Worm (Caenorhabditis elegans) whole organism, L2 larva: ENCODE data around the gene Y67D8C.22.

Experiments used
- aly-2 ChIP-seq: fragments of 150-350 bp; optimal IDR thresholded peaks from 2 replicates; lab custom pipeline; 2014; ENCODE audit warnings: missing biosample characterization, missing genetic modification characterization
- ama-1 ChIP-seq: fragments of 150-350 bp; optimal IDR thresholded peaks from 2 replicates; lab custom pipeline; 2018; ENCODE audit warnings: inconsistent platforms
- ceh-16 ChIP-seq: fragments of 150-350 bp; optimal IDR thresholded peaks from 2 replicates; lab custom pipeline; 2014; ENCODE audit warnings: missing biosample characterization, missing genetic modification characterization
- elt-1 ChIP-seq: fragments of 150-350 bp; optimal IDR thresholded peaks from 2 replicates; lab custom pipeline; 2014; ENCODE audit warnings: missing biosample characterization, missing genetic modification characterization
- lin-39 ChIP-seq: fragments of 150-350 bp; optimal IDR thresholded peaks from 2 replicates; lab custom pipeline; 2014; ENCODE audit warnings: missing biosample characterization, missing genetic modification reagents, missing genetic modification characterization
- lsy-2 ChIP-seq, 2 experiments: fragments of 150-350 bp in 1 of 2; sonication (generic microtip) in 1 of 2; optimal IDR thresholded peaks; 2 replicates each; lab custom pipeline; 2014 to 2017; ENCODE audit warnings: missing biosample characterization in 2 of 2, missing genetic modification characterization in 2 of 2
- nhr-12 ChIP-seq: fragments of 150-350 bp; optimal IDR thresholded peaks from 2 replicates; lab custom pipeline; 2014; ENCODE audit warnings: missing biosample characterization, missing genetic modification characterization
- nhr-21 ChIP-seq: fragments of 150-350 bp; optimal IDR thresholded peaks from 2 replicates; lab custom pipeline; 2014; ENCODE audit warnings: missing biosample characterization, missing genetic modification characterization
- snpc-4 ChIP-seq: fragments of 150-350 bp; optimal IDR thresholded peaks from 2 replicates; lab custom pipeline; 2014; ENCODE audit warnings: missing biosample characterization, missing genetic modification characterization
- unc-62 ChIP-seq: fragments of 150-350 bp; optimal IDR thresholded peaks from 2 replicates; lab custom pipeline; 2014; ENCODE audit warnings: missing biosample characterization, missing genetic modification reagents, missing genetic modification characterization
- zag-1 ChIP-seq: fragments of 150-350 bp; optimal IDR thresholded peaks from 2 replicates; lab custom pipeline; 2014; ENCODE audit warnings: missing biosample characterization, missing genetic modification characterization
- ztf-4 ChIP-seq: fragments of 150-350 bp; optimal IDR thresholded peaks from 2 replicates; lab custom pipeline; 2014; ENCODE audit warnings: missing biosample characterization, missing genetic modification characterization

- TF ChIP-seq aly-2 (tag; lab: Kevin White, UChicago) (no peak), elt-1 (tag; lab: Kevin White, UChicago) (no peak), ceh-16 (tag; lab: Kevin White, UChicago) (no peak), nhr-21 (no peak), ztf-4 (no peak), zag-1 (tag; lab: Kevin White, UChicago) (no peak), ama-1 (lab: Kevin White, UChicago) (no peak), snpc-4 (tag; lab: Kevin White, UChicago) (no peak), lin-39 (tag; lab: Kevin White, UChicago) (no peak), lsy-2 (tag; optimal IDR thresholded peaks at IDR 0.05; lab: Kevin White, UChicago) (no peak), unc-62 (GFP tag; lab: Kevin White, UChicago) (no peak), nhr-12 (tag; lab: Kevin White, UChicago) (no peak)
Observed at ce11 chrIV:3089611-3090010, 13.5 kb upstream of the Y67D8C.22 start.
